Fruit fly (Drosophila melanogaster): Measurements from ENCODE around the gene CG14803.

Gene CG14803

DNA sequence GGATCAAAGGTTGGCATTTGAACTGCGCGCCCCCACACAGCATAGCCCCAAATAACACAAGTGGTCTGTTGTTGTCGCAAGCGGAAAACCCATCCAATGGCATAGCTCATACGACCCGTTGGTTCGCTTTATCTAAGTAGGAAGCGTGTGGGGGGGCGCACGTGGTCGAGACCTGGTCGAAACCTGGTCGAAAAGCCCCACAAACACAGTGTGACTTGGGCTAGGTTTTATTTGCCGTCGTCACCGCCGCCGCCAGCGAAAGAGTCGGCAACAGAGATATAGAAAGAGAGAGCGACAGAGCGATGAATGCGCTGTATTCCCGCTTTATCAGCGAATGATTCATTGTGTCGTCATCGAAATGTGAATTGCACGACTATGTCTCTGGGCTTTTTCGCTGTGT lies 25.8 kb upstream of the CG14803 start:
- TF ChIP-seq CG17801 (GFP tag; optimal IDR thresholded peaks at IDR 0.05; ENCODE audit: partially characterized antibody): peak; percentile 43

DNA sequence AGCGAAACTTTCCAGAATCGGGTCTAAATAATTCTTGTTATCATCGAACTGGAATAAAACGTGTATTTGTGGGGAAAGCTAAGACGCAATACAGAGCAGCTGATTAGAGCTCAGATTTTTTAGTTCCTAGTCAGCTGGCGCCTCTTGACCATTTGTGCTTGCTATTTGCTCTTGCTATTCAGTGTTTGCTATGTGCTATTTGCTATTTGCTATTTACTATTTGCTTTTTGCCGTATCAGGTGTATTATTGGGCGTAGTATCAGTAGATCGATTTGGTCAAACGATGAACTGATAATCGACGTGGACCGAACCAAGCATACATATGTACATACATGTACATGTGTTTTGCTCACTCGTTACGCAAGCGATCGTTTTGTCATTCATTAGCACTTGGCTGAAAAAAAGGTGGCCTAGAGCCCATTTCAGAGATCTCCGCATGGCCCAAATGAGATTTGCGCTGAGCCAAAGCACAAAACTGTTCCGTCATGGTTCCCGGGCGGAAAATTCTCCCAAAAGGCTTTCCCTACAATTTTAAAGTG lies 23.2 kb upstream of the CG14803 start:
- TF ChIP-seq CG17801 (GFP tag; optimal IDR thresholded peaks at IDR 0.05; ENCODE audit: partially characterized antibody): no peak

DNA sequence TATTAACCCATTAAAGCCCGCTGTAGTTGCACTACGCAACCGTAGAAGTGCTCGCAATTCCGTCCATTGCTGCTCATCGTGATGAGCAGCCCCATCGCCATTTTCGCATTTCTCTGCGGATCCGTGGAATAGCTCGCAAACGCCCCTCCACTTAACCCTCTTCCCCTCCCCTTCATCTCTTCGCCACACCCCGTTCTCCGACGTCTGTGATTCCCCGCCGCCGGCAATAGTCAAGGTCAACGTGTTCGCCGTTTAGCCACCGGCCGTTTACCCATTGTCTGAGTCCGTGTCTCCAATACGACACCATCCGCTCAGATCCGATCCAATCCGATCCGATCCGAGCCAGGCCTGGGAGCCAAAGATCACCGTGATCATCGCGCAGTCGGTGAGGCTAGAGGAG lies 22.3 kb upstream of the CG14803 start:
- no peak for TF ChIP-seq CG17801 (GFP tag; optimal IDR thresholded peaks at IDR 0.05; ENCODE audit: partially characterized antibody)

DNA sequence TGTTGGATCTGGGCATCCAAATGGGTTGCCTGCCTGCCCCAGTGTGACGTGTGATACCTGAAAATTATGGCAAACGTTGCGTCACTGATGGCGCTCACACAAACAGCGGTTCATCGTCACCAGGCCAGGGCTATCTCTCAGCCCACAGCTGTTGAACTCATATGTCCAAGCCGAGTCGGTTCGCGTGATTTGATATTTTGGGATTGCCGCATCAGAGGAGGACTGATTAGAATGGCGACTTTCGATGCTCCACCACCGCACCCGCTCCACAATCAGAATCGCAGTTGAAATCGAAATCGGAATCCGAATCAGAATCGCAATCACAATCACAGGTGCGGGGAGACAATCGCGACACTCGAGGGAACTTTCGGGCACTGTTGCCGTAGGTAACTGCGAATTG lies 20.9 kb upstream of the CG14803 start:
- no peak for TF ChIP-seq CG17801 (GFP tag; optimal IDR thresholded peaks at IDR 0.05; ENCODE audit: partially characterized antibody)

DNA sequence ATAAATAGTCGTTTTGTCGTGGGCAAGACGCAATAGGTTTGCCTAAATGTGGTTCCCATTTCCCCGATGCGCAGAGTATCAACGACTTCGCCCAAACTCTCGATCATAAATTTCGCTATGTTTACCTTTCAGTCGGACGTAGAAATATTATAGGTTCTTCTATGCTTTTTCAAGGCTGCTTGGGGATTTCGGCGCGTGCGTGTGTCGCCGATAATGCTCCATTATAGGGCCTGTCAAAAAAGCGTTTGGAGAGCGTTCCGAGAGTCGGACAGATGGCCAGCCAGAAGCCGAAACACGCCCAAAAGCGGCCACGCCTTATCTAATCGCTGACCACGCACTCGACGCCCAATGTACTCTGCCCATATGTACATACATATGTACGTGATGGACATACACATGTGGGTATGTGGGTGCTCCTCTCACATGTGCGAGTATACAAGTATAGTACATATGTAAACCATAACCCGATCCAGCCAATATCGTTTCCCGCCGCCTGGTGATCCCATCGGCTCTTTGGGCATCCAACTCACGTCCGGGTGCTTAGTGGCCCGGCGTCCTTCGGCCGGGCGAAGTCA lies 20.0 kb upstream of the CG14803 start:
- TF ChIP-seq CG17801 (GFP tag; optimal IDR thresholded peaks at IDR 0.05; ENCODE audit: partially characterized antibody): no peak

DNA sequence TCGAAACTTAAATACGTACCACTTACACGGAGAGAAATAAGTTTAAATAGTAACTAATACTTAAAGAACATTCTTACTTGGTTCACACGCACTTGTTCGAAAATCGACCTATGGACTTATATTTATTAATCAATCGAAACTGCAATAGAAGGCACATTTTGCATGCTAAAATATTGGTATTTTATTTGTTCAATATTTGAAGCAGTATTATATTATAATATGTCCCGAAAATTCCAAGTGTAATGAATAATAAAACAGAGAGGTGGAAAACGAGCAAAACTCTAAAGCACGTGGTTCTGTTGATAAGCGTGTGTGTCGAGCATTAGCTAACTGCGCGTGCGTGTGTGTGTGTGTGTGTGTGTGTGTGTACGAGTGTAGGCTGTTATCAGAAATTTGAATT lies 18.8 kb upstream of the CG14803 start:
- peak; percentile 88 for TF ChIP-seq CG17801 (GFP tag; optimal IDR thresholded peaks at IDR 0.05; ENCODE audit: partially characterized antibody)

DNA sequence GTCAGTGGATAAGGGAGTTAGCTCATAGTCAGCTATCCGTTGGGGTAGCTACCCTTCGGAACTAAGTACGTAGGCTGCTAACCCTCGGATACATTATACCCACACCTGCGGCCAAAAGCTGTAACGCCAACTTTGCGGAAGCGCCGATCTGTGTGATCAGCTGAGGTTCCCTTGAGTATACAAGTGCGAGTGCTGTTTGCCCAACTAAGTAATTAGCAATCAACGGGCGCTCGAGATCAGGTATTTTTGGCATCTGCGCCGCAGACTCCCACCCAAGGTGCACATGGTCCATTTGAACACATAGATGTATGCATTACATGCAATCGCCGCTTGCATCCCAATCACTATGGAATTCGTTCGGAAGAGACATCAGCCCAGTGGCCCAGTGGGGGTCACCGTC lies 14.6 kb upstream of the CG14803 start:
- no peak for TF ChIP-seq CG17801 (GFP tag; optimal IDR thresholded peaks at IDR 0.05; ENCODE audit: partially characterized antibody)

DNA sequence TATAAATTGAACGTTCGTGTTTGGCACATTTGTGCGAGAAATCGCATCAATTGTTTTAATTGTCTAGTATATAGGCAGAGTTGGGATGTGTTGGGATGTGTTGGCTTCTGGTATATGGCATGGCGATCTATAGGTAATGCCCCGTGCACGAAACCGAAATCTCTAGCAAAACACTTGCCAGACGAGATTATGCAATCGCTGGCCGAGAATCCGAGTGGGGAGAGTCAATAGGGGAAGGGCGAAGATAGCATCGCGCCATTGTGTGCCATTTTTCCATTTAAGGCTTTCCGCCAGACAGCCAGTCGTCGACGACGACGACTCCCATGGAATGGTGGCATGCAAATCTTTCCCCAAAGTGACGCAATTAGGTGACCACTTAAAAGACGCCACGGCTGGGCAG lies 13.8 kb upstream of the CG14803 start:
- no peak for TF ChIP-seq CG17801 (GFP tag; optimal IDR thresholded peaks at IDR 0.05; ENCODE audit: partially characterized antibody)

DNA sequence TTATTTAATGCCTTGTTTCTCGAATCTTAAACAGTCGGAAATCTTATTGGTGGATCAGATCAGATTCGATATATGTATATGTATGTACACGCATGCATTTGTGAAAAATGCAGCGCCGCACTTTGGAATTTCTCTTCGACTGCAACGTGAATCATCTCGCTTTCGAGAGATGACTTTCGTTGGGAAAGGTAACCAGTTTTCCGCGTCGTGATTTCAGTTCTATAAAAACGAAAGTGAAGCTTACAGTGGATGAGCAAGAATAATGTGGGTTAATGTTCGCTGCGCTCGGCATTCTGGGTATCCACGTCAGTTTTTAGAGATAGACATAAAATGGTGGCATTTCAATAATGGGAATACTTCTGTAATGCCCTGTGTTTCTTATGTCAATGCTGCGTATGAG lies 12.1 kb upstream of the CG14803 start:
- no peak for TF ChIP-seq CG17801 (GFP tag; optimal IDR thresholded peaks at IDR 0.05; ENCODE audit: partially characterized antibody)

DNA sequence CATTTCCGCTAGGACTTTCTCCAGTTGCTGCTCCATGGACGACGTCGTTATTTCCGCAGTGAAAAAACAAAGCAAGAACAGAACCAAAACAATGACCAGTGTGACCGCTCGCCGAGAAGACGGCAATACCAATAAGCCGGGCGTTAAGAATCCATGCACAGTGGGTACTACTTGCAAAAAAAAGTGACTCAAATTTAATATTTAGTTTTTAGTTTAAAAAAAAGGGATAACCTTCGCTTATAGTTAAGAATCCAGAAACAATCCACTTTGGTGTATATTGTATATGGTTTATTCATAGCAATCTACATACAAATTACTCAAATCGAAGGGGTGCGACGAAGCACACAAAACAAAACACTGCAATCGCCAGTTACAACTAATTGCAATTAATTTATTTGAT lies 9.8 kb upstream of the CG14803 start, which contains the start of gene Lamtor5:
Gene Lamtor5, minus strand, starts transcription at position 105 of the 400 bp plus-strand sequence.
- peak; percentile 62 for TF ChIP-seq CG17801 (GFP tag; optimal IDR thresholded peaks at IDR 0.05; ENCODE audit: partially characterized antibody)

DNA sequence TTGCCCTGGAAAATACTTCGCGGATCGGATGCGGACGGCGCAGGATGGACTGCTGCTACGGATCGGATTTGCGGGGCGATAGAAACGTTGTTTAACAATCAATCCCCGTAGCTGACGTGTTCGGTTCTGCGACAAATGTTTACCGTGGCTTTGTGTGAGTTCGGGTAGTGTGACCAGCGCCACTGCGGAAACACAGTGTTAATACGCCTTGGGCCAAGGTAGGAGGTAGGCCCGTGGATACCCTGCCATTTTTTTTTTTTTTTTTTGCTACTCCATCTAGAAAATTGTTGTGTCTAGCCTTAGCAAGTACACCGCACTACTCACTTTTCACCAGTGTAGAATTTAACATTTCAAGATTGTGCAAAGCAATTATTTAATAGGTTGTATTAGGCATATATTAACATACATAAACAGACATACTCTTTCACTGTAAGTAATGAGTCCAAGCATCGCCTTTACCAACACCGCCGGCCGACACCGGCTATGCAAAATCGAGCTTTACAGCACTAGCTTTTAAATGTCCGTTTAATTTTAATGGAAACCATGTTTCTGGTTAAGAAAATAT lies 7.0 kb upstream of the CG14803 start, which contains the start of gene deltaCOP:
Gene deltaCOP, minus strand, starts transcription at position 171 of the 565 bp plus-strand sequence.
- TF ChIP-seq CG17801 (GFP tag; optimal IDR thresholded peaks at IDR 0.05; ENCODE audit: partially characterized antibody): peak; percentile 82

DNA sequence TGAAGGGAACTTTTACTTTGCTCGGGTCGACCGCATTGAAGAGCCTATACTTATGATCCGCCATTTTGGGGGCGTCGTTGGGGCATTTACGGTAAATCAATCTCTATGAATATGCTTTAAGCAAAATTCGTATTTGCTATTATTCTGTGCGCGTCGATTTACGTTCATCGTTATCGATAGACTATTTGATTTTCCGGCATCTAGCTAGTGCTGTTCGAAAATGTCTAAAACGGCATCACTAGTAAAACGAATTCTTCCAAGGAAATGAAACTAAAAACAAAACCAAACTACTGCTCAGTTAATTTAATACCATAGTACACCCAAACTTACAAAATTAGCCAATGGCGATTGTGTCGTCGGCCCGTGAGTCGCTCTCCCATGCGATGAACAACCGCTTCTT lies 3.0 kb upstream of the CG14803 start, which contains the start of the genes Gcna and MED18:
Gene Gcna, minus strand, starts transcription at position 163 of the 400 bp plus-strand sequence.
Gene MED18, plus strand, starts transcription at position 237 of the 400 bp plus-strand sequence.
- TF ChIP-seq CG17801 (GFP tag; optimal IDR thresholded peaks at IDR 0.05; ENCODE audit: partially characterized antibody): no peak

DNA sequence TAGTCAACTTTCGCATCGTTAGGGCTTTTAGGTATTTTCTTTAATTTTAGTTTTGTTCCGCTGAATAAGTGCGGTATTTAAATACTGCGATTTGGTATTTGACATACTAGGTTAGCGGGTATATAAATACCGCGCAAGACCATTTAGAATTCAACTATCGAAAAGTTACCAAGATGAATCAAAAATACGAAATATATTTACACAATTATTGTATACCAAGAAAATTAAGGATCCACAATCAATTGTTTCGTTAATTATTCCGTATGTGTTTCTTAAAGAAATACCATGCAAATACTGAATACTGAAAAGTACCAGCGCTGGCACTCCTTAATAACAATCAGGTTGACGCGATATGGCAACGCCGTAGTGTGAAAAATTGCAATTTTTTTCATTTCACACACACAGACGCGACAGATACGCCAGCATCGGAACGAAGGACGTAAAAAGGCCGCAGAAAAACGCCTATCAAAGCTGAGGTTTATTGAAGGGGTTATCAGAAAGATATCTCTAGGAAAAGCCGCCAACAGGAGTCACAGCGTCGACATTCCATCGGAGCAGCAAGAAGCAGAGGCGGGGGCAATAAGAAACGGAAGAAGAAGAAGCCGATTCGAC lies 5.0 kb downstream of the CG14803 start, which contains the start of the genes Pgam5 and Vps26:
Gene Pgam5, minus strand, starts transcription at position 51 of the 612 bp plus-strand sequence.
Gene Vps26, plus strand, starts transcription at position 339 of the 612 bp plus-strand sequence.
- no peak for TF ChIP-seq CG17801 (GFP tag; optimal IDR thresholded peaks at IDR 0.05; ENCODE audit: partially characterized antibody)

DNA sequence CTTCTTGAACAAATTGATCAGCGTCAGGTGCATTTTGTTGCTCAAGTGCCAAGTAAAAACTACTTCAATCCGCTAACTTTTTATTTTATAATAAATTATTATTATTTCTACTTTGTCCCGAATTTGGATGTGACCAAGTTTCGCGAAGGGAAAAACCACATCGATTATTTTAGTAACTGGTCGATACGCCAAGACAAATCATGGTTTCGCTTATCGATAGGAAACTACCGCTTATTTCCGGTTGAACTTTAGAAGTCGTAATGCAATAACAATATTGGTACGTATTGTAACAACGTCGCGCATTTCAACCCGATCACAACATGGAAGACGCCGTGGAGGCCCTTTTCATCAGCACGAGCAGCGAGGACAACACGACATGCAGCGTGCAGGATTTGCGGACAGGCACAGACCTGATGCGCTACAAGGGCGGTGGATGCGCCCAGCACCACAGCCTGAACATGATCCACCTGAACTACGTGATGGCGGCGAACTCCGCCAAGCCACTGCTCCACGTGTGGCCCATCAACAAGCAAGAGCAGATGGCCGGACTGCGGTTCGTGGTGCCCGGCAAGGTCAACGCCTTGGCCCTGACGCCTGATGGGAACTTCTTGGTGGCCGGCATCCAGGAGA lies 8.6 kb downstream of the CG14803 start, which contains the start of the genes CG14817 and CG14805:
Gene CG14817, minus strand, starts transcription at position 164 of the 630 bp plus-strand sequence.
Gene CG14805, plus strand, starts transcription at position 211 of the 630 bp plus-strand sequence.
- TF ChIP-seq CG17801 (GFP tag; optimal IDR thresholded peaks at IDR 0.05; ENCODE audit: partially characterized antibody): peak; percentile 93

DNA sequence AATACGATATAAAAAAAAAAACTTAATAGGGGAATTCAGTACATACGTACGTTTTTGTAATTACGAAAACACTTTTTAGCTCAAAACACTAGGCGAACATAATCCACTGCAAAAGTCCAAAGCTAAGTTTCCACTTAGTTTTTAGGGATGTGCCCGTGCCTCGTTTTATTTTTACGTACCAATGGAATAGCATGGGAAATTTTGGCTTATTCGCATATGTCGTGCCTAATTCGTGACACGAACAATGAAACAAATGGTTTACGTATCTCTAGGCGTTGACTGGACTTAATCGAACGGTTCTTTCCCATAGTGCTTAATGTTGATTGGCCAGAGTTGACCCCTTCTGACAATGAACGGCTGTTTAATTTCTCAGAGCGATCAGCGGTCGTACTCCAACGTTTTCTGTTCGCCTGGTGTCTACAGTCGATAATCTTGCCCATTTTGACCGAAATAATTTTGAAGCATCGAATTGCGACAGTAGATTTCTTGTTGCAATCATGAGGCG lies 11.0 kb downstream of the CG14803 start, which contains the start of gene CG14818:
Gene CG14818, minus strand, starts transcription at position 169 of the 505 bp plus-strand sequence.
- TF ChIP-seq CG17801 (GFP tag; optimal IDR thresholded peaks at IDR 0.05; ENCODE audit: partially characterized antibody): peak; percentile 61
